Worm (Caenorhabditis elegans) whole organism, L2 larva: ENCODE data around the gene srx-112.

Source experiments
- C34F6.9 ChIP-seq: fragments of 150-350 bp; optimal IDR thresholded peaks from 2 replicates; lab custom pipeline; 2014; ENCODE audit warnings: missing biosample characterization, missing genetic modification characterization
- R02D3.7 ChIP-seq: fragments of 150-350 bp; optimal IDR thresholded peaks from 2 replicates; lab custom pipeline; 2014; ENCODE audit warnings: missing biosample characterization, missing genetic modification characterization
- Y55F3AM.14 ChIP-seq: fragments of 200-800 bp; sonication (Bioruptor generic); optimal IDR thresholded peaks from 2 replicates; lab custom pipeline; 2018; ENCODE audit warnings: mild to moderate bottlenecking, missing genetic modification characterization, missing compliant biosample characterization
- ZK546.5 ChIP-seq: sonication (generic microtip); optimal IDR thresholded peaks from 2 replicates; lab custom pipeline; 2017; ENCODE audit warnings: missing biosample characterization, missing genetic modification characterization
- alr-1 ChIP-seq: fragments of 150-350 bp; optimal IDR thresholded peaks from 2 replicates; lab custom pipeline; 2014; ENCODE audit warnings: missing biosample characterization, missing genetic modification characterization
- ama-1 ChIP-seq: fragments of 150-350 bp; optimal IDR thresholded peaks from 2 replicates; lab custom pipeline; 2018; ENCODE audit warnings: inconsistent platforms
- ceh-82 ChIP-seq: fragments of 150-350 bp; optimal IDR thresholded peaks from 2 replicates; lab custom pipeline; 2014; ENCODE audit warnings: missing biosample characterization, missing genetic modification characterization
- crh-2 ChIP-seq: sonication (generic microtip); optimal IDR thresholded peaks from 2 replicates; lab custom pipeline; 2017; ENCODE audit warnings: missing biosample characterization, missing genetic modification characterization
- egl-27 ChIP-seq: sonication (generic microtip); optimal IDR thresholded peaks from 3 replicates; lab custom pipeline; 2017; ENCODE audit warnings: missing biosample characterization, missing genetic modification reagents, missing genetic modification characterization
- elt-1 ChIP-seq: fragments of 150-350 bp; optimal IDR thresholded peaks from 2 replicates; lab custom pipeline; 2014; ENCODE audit warnings: missing biosample characterization, missing genetic modification characterization
- fos-1 ChIP-seq: fragments of 150-350 bp; optimal IDR thresholded peaks from 2 replicates; lab custom pipeline; 2014; ENCODE audit warnings: missing biosample characterization, missing genetic modification characterization
- gmeb-1 ChIP-seq: fragments of 150-350 bp; optimal IDR thresholded peaks from 2 replicates; lab custom pipeline; 2014; ENCODE audit warnings: missing biosample characterization, missing genetic modification characterization
- lin-11 ChIP-seq: fragments of 150-350 bp; sonication (generic microtip); optimal IDR thresholded peaks from 2 replicates; lab custom pipeline; 2014; ENCODE audit warnings: missing biosample characterization, missing genetic modification characterization, inconsistent platforms, mixed read lengths
- lin-13 ChIP-seq: fragments of 150-350 bp; optimal IDR thresholded peaks from 2 replicates; lab custom pipeline; 2014; ENCODE audit warnings: missing biosample characterization, missing genetic modification reagents, missing genetic modification characterization
- lin-39 ChIP-seq: fragments of 150-350 bp; optimal IDR thresholded peaks from 2 replicates; lab custom pipeline; 2014; ENCODE audit warnings: missing biosample characterization, missing genetic modification reagents, missing genetic modification characterization
- mab-5 ChIP-seq: fragments of 150-350 bp; optimal IDR thresholded peaks from 2 replicates; lab custom pipeline; 2014; ENCODE audit warnings: missing biosample characterization, missing genetic modification characterization
- mbf-1 ChIP-seq: sonication (generic microtip); optimal IDR thresholded peaks from 2 replicates; lab custom pipeline; 2017; ENCODE audit warnings: missing biosample characterization, missing genetic modification characterization
- mdl-1 ChIP-seq, 2 experiments: fragments of 150-350 bp in 1 of 2; sonication (generic microtip) in 1 of 2; optimal IDR thresholded peaks; 2 replicates each; lab custom pipeline; 2017; ENCODE audit warnings: missing biosample characterization in 2 of 2, missing genetic modification characterization in 2 of 2
- nhr-10 ChIP-seq: sonication (generic microtip); optimal IDR thresholded peaks from 2 replicates; lab custom pipeline; 2017; ENCODE audit warnings: missing biosample characterization, missing genetic modification characterization
- nhr-129 ChIP-seq: fragments of 150-350 bp; optimal IDR thresholded peaks from 2 replicates; lab custom pipeline; 2014; ENCODE audit warnings: missing biosample characterization, missing genetic modification characterization
- nhr-21 ChIP-seq: fragments of 150-350 bp; optimal IDR thresholded peaks from 2 replicates; lab custom pipeline; 2014; ENCODE audit warnings: missing biosample characterization, missing genetic modification characterization
- nhr-23 ChIP-seq: fragments of 150-350 bp; optimal IDR thresholded peaks from 2 replicates; lab custom pipeline; 2014; ENCODE audit warnings: missing biosample characterization, missing genetic modification reagents, missing genetic modification characterization
- nhr-237 ChIP-seq: fragments of 150-350 bp; optimal IDR thresholded peaks from 2 replicates; lab custom pipeline; 2014; ENCODE audit warnings: missing biosample characterization, missing genetic modification characterization
- nhr-6 ChIP-seq: fragments of 150-350 bp; optimal IDR thresholded peaks from 2 replicates; lab custom pipeline; 2014; ENCODE audit warnings: missing biosample characterization, missing genetic modification characterization
- nhr-77 ChIP-seq: fragments of 150-350 bp; optimal IDR thresholded peaks from 2 replicates; lab custom pipeline; 2014; ENCODE audit warnings: missing biosample characterization, missing genetic modification characterization
- peb-1 ChIP-seq: fragments of 150-350 bp; optimal IDR thresholded peaks from 2 replicates; lab custom pipeline; 2014; ENCODE audit warnings: missing biosample characterization, missing genetic modification characterization
- sem-4 ChIP-seq: fragments of 150-350 bp; optimal IDR thresholded peaks from 2 replicates; lab custom pipeline; 2014; ENCODE audit warnings: missing biosample characterization, missing genetic modification reagents, missing genetic modification characterization
- skn-1 ChIP-seq: sonication (generic microtip); optimal IDR thresholded peaks from 2 replicates; lab custom pipeline; 2017; ENCODE audit warnings: missing biosample characterization, missing genetic modification characterization
- sma-3 ChIP-seq: sonication (generic microtip); optimal IDR thresholded peaks from 2 replicates; lab custom pipeline; 2016; ENCODE audit warnings: missing genetic modification reagents, missing genetic modification characterization, missing compliant biosample characterization
- sma-9 ChIP-seq, 2 experiments: fragments of 150-350 bp in 1 of 2; sonication (generic microtip) in 1 of 2; optimal IDR thresholded peaks; 2 replicates each; lab custom pipeline; 2014 to 2016; ENCODE audit warnings: missing genetic modification characterization in 2 of 2, mild to moderate bottlenecking in 1 of 2, missing biosample characterization in 1 of 2, missing compliant biosample characterization in 1 of 2, missing genetic modification reagents in 1 of 2, moderate library complexity in 1 of 2
- snpc-4 ChIP-seq: fragments of 150-350 bp; optimal IDR thresholded peaks from 2 replicates; lab custom pipeline; 2014; ENCODE audit warnings: missing biosample characterization, missing genetic modification characterization
- unc-39 ChIP-seq: fragments of 150-350 bp; optimal IDR thresholded peaks from 2 replicates; lab custom pipeline; 2014; ENCODE audit warnings: missing biosample characterization, missing genetic modification characterization
- unc-55 ChIP-seq: fragments of 150-350 bp; sonication (generic microtip); optimal IDR thresholded peaks from 3 replicates; lab custom pipeline; 2014; ENCODE audit warnings: missing biosample characterization, missing genetic modification reagents, missing genetic modification characterization
- unc-62 ChIP-seq: fragments of 150-350 bp; optimal IDR thresholded peaks from 2 replicates; lab custom pipeline; 2014; ENCODE audit warnings: missing biosample characterization, missing genetic modification reagents, missing genetic modification characterization
- ztf-1 ChIP-seq: fragments of 200-800 bp; sonication (Bioruptor generic); conservative IDR thresholded peaks from 2 replicates; pipeline ENCODE4 v1.3.6; 2022; ENCODE audit warnings: missing genetic modification characterization, missing compliant biosample characterization
- ztf-11 ChIP-seq: sonication (generic microtip); optimal IDR thresholded peaks from 2 replicates; lab custom pipeline; 2017; ENCODE audit warnings: missing biosample characterization, missing genetic modification characterization
- ztf-4 ChIP-seq: fragments of 150-350 bp; optimal IDR thresholded peaks from 2 replicates; lab custom pipeline; 2014; ENCODE audit warnings: missing biosample characterization, missing genetic modification characterization

The srx-112 gene

DNA sequence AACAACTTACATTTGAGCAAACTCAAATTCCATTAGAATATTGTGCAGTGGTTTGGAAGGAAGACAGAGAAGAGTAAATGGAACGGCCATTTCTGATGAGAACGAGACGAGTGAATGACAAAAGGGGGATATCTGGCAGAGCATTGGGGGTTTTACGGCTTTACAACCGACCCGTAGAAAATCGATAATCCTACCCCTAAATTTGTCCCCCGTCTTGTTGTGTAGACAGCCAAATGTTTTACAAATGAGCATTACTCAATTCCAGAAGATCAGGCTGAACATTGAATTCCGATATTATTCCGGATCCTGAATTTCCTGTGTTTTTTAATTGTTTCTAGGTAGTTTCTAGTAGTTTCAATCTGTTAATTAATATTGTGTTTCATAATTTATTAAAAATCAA lies 28.9 kb upstream of the srx-112 start, which contains the start of gene fbxb-99:
Gene fbxb-99 (minus strand): TSS at position 101 of the 400 bp plus-strand sequence.
- TF ChIP-seq unc-62 (GFP tag; lab: Kevin White, UChicago) (no peak), lin-11 (tag; lab: Kevin White, UChicago) (no peak), sma-3 (GFP tag; lab: Kevin White, UChicago) (no peak), ztf-11 (tag; lab: Kevin White, UChicago) (no peak), lin-39 (no peak), R02D3.7 (tag; lab: Kevin White, UChicago) (no peak), elt-1 (tag; lab: Kevin White, UChicago) (no peak), ZK546.5 (tag; lab: Kevin White, UChicago) (no peak), mbf-1 (tag; lab: Kevin White, UChicago) (no peak), alr-1 (tag; lab: Kevin White, UChicago) (no peak), mab-5 (tag; lab: Kevin White, UChicago) (no peak), nhr-10 (no peak), gmeb-1 (tag; lab: Kevin White, UChicago) (no peak), snpc-4 (no peak), C34F6.9 (tag; lab: Kevin White, UChicago) (no peak), nhr-129 (no peak)

DNA sequence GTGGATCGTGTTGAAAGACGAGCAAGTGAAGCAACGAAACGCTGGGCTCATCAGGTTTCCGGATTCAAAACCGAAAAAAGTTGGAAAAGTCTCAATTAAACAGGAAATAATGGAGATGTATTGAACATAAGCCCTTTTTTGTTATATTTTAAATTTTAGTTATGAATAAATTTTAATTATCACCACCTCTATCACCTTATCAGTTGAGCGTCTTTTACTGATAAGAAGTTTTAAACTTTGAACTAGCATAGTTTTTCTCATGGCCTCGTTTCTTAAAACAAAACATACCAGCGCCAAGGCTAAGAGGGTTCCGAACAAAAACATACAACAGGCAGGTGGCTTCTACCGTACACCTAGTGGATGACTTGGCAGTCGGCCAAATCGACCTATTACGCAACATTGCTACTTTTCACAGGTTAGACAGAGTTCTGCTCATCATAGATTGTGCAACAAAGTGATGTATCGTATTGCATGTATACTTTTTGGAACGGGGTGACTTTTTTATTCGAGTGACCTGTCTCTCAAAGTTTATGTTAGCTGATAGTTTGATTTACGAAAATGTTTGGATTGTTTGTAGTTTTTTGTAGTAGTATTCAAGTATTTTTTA lies 24.1 kb upstream of the srx-112 start:
- peak; percentile 49 for TF ChIP-seq fos-1 (tag; lab: Kevin White, UChicago)
- TF ChIP-seq ZK546.5 (tag; lab: Kevin White, UChicago), result no peak
- TF ChIP-seq, all 48 proteins: peak for 1

DNA sequence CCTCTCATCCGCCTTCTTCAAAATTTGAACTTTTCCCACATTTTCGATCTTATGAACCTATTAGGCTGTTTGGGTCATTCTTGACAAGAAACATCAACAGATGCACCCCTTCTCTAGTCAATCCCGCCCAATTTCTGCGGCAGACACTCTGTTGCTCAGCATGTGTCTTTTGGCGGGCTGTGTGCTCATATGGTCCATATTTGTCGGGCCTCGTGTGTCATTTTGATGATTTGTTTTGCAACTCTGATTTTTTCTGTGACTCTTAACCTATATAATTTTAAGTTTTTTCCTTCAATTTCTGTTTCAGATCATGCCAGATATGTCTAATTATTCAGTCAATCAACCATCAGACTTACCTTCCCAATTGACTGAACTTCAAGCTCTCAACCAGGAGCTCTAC lies 22.8 kb upstream of the srx-112 start, which contains the start of gene T24E12.13:
Gene T24E12.13 (plus strand): TSS at position 301 of the 400 bp plus-strand sequence.
- TF ChIP-seq ztf-4 (tag; lab: Kevin White, UChicago), result no peak
- TF ChIP-seq unc-39, result no peak
- TF ChIP-seq nhr-129, result no peak
- TF ChIP-seq mdl-1 (tag; optimal IDR thresholded peaks at IDR 0.05; lab: Kevin White, UChicago), result no peak
- no peak for TF ChIP-seq crh-2 (tag; lab: Kevin White, UChicago)
- no peak for TF ChIP-seq nhr-77 (tag; lab: Kevin White, UChicago)
- no peak for TF ChIP-seq unc-55 (GFP tag; lab: Kevin White, UChicago)
- TF ChIP-seq Y55F3AM.14, result no peak
- no peak for TF ChIP-seq mab-5 (tag; lab: Kevin White, UChicago)
- no peak for TF ChIP-seq nhr-23 (tag; lab: Kevin White, UChicago)
- TF ChIP-seq lin-13 (GFP tag; lab: Kevin White, UChicago), result no peak

DNA sequence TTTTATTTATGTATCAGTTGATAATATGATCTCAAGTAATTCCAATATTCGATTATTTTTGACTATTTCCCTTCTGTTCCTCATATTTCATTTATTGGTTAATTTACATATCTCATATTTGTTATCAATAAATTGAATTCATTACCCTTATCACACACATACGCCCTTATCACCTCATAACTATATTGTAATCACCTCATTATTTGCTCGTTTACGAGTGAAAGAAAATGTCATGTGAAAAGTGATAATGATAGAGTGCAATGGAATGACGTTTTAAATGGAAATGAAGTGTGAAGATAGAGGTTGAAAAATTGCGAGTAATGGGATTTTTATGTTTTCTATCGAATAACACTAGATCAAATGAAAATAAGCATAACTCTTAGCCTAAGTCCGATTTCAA lies 22.2 kb upstream of the srx-112 start:
- TF ChIP-seq gmeb-1 (tag; lab: Kevin White, UChicago) (peak; percentile 64), crh-2 (tag; lab: Kevin White, UChicago) (peak; percentile 78), skn-1 (tag; lab: Kevin White, UChicago) (peak; percentile 93), sma-9 (GFP tag; optimal IDR thresholded peaks at IDR 0.05; lab: Kevin White, UChicago) (peak; percentile 78), sma-9 (tag; optimal IDR thresholded peaks at IDR 0.05; lab: Kevin White, UChicago) (no peak), alr-1 (tag; lab: Kevin White, UChicago) (no peak), sma-3 (GFP tag; lab: Kevin White, UChicago) (peak; percentile 27), nhr-77 (tag; lab: Kevin White, UChicago) (no peak), egl-27 (peak; percentile 80), snpc-4 (no peak), ama-1 (lab: Kevin White, UChicago) (no peak), fos-1 (tag; lab: Kevin White, UChicago) (peak; percentile 100)

DNA sequence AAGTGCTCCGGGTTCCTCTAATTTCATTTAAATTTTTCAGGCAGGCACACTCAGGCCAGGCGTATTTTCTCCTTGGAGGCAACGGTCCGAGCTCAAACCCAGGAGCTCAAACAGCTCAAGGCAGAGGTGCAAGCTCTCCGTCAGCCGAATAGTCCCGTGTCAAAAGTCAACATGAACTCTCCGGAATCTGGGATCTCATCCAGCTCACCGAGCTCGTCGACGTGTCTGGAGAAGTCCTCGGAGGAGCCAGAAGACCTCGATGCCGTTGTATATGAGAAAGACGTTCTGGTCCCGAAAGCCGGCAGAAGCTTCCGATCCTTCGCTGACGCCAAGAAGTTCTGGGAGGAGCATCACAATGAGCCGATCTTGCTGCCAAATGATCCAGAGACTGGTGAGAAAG lies 21.4 kb upstream of the srx-112 start:
- no peak for TF ChIP-seq R02D3.7 (tag; lab: Kevin White, UChicago)
- TF ChIP-seq sma-3 (GFP tag; lab: Kevin White, UChicago), result no peak
- no peak for TF ChIP-seq ztf-1 (GFP tag; lab: Robert Waterston, UW)
- TF ChIP-seq lin-39, result no peak
- TF ChIP-seq snpc-4, result no peak
- TF ChIP-seq gmeb-1 (tag; lab: Kevin White, UChicago), result no peak
- no peak for TF ChIP-seq elt-1 (tag; lab: Kevin White, UChicago)
- no peak for TF ChIP-seq egl-27
- TF ChIP-seq lin-13 (GFP tag; lab: Kevin White, UChicago), result no peak
- TF ChIP-seq unc-39, result no peak
- no peak for TF ChIP-seq mdl-1 (tag; optimal IDR thresholded peaks at IDR 0.05; lab: Kevin White, UChicago)
- TF ChIP-seq sem-4 (tag; lab: Kevin White, UChicago), result no peak
- no peak for TF ChIP-seq peb-1 (tag; lab: Kevin White, UChicago)
- no peak for TF ChIP-seq ceh-82 (tag; lab: Kevin White, UChicago)
- no peak for TF ChIP-seq unc-55 (GFP tag; lab: Kevin White, UChicago)
- no peak for TF ChIP-seq nhr-237 (tag; lab: Kevin White, UChicago)
- no peak for TF ChIP-seq nhr-21 (tag; lab: Kevin White, UChicago)
- TF ChIP-seq nhr-6, result no peak
- TF ChIP-seq skn-1 (tag; lab: Kevin White, UChicago), result no peak
- no peak for TF ChIP-seq lin-11 (tag; lab: Kevin White, UChicago)
